Worm (Caenorhabditis elegans): Measurements from ENCODE around the gene Y38E10A.33.
A peak's percentile ranks its signal among the peaks of the same experiment; 100 is the strongest.

The Y38E10A.33 gene

ce11 chrII:12679635-12680034 is at the start of gene Y38E10A.33, which contains the start of gene cox-10:
Gene Y38E10A.33, minus strand, starts transcription at chrII:12679646.
Gene cox-10, plus strand, starts transcription at chrII:12679954.
- TF ChIP-seq R02D3.7 (tag; optimal IDR thresholded peaks at IDR 0.05): peak; percentile 98
- peak; percentile 62 for TF ChIP-seq pha-4 (tag; optimal IDR thresholded peaks at IDR 0.05)
- TF ChIP-seq ceh-9 (tag; optimal IDR thresholded peaks at IDR 0.05): no peak
- no peak for TF ChIP-seq snpc-4 (tag; optimal IDR thresholded peaks at IDR 0.05)
- TF ChIP-seq nfya-1 (tag; optimal IDR thresholded peaks at IDR 0.05; ENCODE audit: insufficient read depth): peak; percentile 69
- no peak for TF ChIP-seq ztf-11 (tag; optimal IDR thresholded peaks at IDR 0.05)
- peak; percentile 72 for TF ChIP-seq hmg-11 (tag; optimal IDR thresholded peaks at IDR 0.05)
- peak; percentile 70 for TF ChIP-seq lin-15B (tag; optimal IDR thresholded peaks at IDR 0.05)
- peak; percentile 13 for TF ChIP-seq elt-2 (tag; optimal IDR thresholded peaks at IDR 0.05)
- TF ChIP-seq nhr-23 (tag; optimal IDR thresholded peaks at IDR 0.05): peak; percentile 77

- TF ChIP-seq mdl-1 (tag; optimal IDR thresholded peaks at IDR 0.05) (no peak), nhr-12 (tag; optimal IDR thresholded peaks at IDR 0.05) (no peak), ceh-82 (tag; optimal IDR thresholded peaks at IDR 0.05) (no peak), snpc-4 (tag; optimal IDR thresholded peaks at IDR 0.05) (no peak), pqm-1 (tag; optimal IDR thresholded peaks at IDR 0.05) (no peak), nhr-11 (tag; optimal IDR thresholded peaks at IDR 0.05) (no peak), nfya-1 (tag; optimal IDR thresholded peaks at IDR 0.05; ENCODE audit: insufficient read depth) (no peak), zag-1 (tag; optimal IDR thresholded peaks at IDR 0.05) (no peak), jun-1 (tag; optimal IDR thresholded peaks at IDR 0.05) (no peak), nhr-43 (tag; optimal IDR thresholded peaks at IDR 0.05; ENCODE audit: poor library complexity, severe bottlenecking) (no peak), egl-5 (tag; optimal IDR thresholded peaks at IDR 0.05) (no peak), sea-2 (GFP tag; optimal IDR thresholded peaks at IDR 0.05) (no peak), lin-39 (tag; optimal IDR thresholded peaks at IDR 0.05) (no peak), eor-1 (tag; optimal IDR thresholded peaks at IDR 0.05) (no peak), mml-1 (tag; optimal IDR thresholded peaks at IDR 0.05) (no peak), daf-12 (tag; optimal IDR thresholded peaks at IDR 0.05) (no peak), elt-2 (tag; optimal IDR thresholded peaks at IDR 0.05) (no peak), elt-3 (tag; optimal IDR thresholded peaks at IDR 0.05) (no peak), nhr-76 (tag; optimal IDR thresholded peaks at IDR 0.05) (no peak), ama-1 (optimal IDR thresholded peaks at IDR 0.05) (no peak)
Measured at ce11 chrII:12728608-12729007, 49.2 kb upstream of the Y38E10A.33 start.

DNA sequence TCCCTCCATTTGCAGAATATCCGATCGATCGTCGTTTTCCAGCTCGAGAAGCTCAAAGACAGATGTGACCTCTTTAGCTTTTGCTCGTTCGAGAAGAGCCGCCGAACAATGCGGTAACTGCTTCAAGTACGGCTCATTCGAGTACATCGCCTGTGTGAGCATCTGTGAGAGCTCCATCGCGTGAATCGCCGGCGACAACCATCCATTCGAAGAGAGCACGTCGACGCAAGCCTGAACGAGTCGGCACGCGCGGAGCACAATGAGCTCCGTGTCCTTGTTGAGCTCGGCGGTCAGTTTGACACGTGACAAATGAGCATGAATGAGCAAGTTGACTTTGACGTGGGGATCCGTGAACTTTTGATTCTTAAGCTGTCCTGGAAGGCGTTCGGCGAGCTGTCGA is 48.4 kb upstream of the Y38E10A.33 start:
- no peak for TF ChIP-seq nfya-1 (tag; optimal IDR thresholded peaks at IDR 0.05; ENCODE audit: insufficient read depth)

DNA sequence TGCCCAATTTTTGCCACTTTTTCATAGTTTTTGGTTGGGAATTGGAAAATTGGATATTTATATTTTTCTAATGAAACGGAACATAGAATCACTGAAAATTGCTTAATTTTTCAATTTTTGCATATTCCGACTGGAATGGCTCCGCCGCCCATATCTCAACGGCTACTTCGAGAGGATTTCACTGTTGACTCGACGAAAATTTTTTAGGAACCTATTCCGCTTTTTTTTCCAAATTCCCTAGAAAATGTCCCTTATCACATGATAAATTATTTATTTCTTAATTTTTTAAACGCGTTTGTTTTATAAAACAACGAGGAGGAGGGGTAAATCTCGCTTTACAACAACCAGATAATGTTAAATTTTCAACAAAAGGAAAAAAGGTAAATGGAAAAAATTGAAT is 47.3 kb upstream of the Y38E10A.33 start:
- TF ChIP-seq mdl-1 (tag; optimal IDR thresholded peaks at IDR 0.05) (no peak), skn-1 (tag; optimal IDR thresholded peaks at IDR 0.05) (no peak), ceh-82 (tag; optimal IDR thresholded peaks at IDR 0.05) (no peak), R02D3.7 (tag; optimal IDR thresholded peaks at IDR 0.05) (no peak), eor-1 (tag; optimal IDR thresholded peaks at IDR 0.05) (no peak), nhr-43 (tag; optimal IDR thresholded peaks at IDR 0.05; ENCODE audit: poor library complexity, severe bottlenecking) (no peak), unc-39 (tag; optimal IDR thresholded peaks at IDR 0.05) (no peak), nhr-12 (tag; optimal IDR thresholded peaks at IDR 0.05) (no peak), jun-1 (tag; optimal IDR thresholded peaks at IDR 0.05) (no peak), lsy-12 (tag; optimal IDR thresholded peaks at IDR 0.05) (no peak), nhr-23 (tag; optimal IDR thresholded peaks at IDR 0.05) (no peak), lin-15B (tag; optimal IDR thresholded peaks at IDR 0.05) (no peak), ztf-11 (tag; optimal IDR thresholded peaks at IDR 0.05) (no peak), elt-2 (tag; optimal IDR thresholded peaks at IDR 0.05) (no peak), nhr-77 (tag; optimal IDR thresholded peaks at IDR 0.05) (no peak), nhr-11 (tag; optimal IDR thresholded peaks at IDR 0.05) (no peak), elt-3 (tag; optimal IDR thresholded peaks at IDR 0.05) (no peak), mml-1 (tag; optimal IDR thresholded peaks at IDR 0.05) (no peak), tbx-2 (tag; optimal IDR thresholded peaks at IDR 0.05) (no peak)

DNA sequence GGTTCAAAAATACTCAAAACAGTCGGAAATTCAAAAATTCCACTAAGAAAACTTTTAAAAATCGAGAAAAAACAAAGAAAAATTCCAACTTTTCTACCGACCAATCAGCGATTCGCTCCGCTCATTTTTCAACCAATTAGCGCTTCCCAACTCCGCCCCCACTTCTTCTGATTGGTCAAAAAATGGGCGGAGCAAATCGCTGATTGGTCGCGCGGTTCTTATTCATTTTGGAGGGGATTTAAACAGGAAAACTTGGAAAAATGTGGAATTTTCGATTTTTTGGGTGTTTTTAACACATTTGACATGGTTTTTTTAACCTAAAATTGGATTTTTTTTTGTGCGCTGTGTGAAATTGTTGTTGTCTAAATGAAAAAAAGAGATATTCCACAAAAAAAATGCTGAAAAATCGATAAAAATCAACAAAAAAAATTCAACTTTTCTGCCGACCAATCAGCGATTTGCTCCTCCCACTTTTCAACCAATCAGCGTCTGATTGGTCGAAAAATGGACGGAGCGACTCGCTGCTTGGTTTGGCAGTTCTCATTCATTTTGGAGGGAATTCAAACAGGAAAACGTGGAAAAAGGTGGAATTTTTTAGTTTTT is 43.3 kb upstream of the Y38E10A.33 start:
- TF ChIP-seq nhr-237 (tag; optimal IDR thresholded peaks at IDR 0.05) (no peak), sea-2 (GFP tag; optimal IDR thresholded peaks at IDR 0.05) (no peak), nfya-1 (tag; optimal IDR thresholded peaks at IDR 0.05; ENCODE audit: insufficient read depth) (peak; percentile 92)
